Worm (Caenorhabditis elegans) whole organism, L1 larva: ENCODE data around the gene ins-15.

Experiments used
- C16A3.4 ChIP-seq: fragments of 150-350 bp; optimal IDR thresholded peaks from 2 replicates; lab custom pipeline; 2014; ENCODE audit warnings: missing biosample characterization, missing genetic modification characterization
- C34B4.2 ChIP-seq: sonication (generic microtip); optimal IDR thresholded peaks from 2 replicates; lab custom pipeline; 2017; ENCODE audit warnings: mild to moderate bottlenecking, missing genetic modification characterization, missing compliant biosample characterization
- F16B12.6 ChIP-seq: fragments of 150-350 bp; optimal IDR thresholded peaks from 2 replicates; lab custom pipeline; 2014; ENCODE audit warnings: missing biosample characterization, missing genetic modification characterization
- blmp-1 ChIP-seq: fragments of 150-350 bp; optimal IDR thresholded peaks from 2 replicates; lab custom pipeline; 2014; ENCODE audit warnings: missing biosample characterization, missing genetic modification characterization
- ceh-63 ChIP-seq: fragments of 200-800 bp; sonication (Bioruptor generic); optimal IDR thresholded peaks from 2 replicates; lab custom pipeline; 2018; ENCODE audit warnings: mild to moderate bottlenecking, missing genetic modification characterization, missing compliant biosample characterization
- ceh-82 ChIP-seq, 3 experiments: fragments of 150-350 bp in 1 of 3; sonication (generic microtip) in 2 of 3; optimal IDR thresholded peaks; 2 replicates each; lab custom pipeline; 2014 to 2017; ENCODE audit warnings: missing biosample characterization in 3 of 3, missing genetic modification characterization in 3 of 3
- efl-1 ChIP-seq, 4 experiments: fragments of 150-350 bp; optimal IDR thresholded peaks in 3 of 4; peaks in 1 of 4; 1 replicate in 1 of 4; 2 replicates in 3 of 4; lab custom pipeline; 2014; ENCODE audit warnings: missing biosample characterization in 2 of 4, missing genetic modification characterization in 2 of 4, missing genetic modification reagents in 2 of 4
- egl-13 ChIP-seq: sonication (generic microtip); optimal IDR thresholded peaks from 2 replicates; lab custom pipeline; 2016; ENCODE audit warnings: missing genotype, missing genetic modification reagents, missing genetic modification characterization, missing compliant biosample characterization
- elt-2 ChIP-seq: sonication (generic microtip); optimal IDR thresholded peaks from 2 replicates; lab custom pipeline; 2016; ENCODE audit warnings: missing genetic modification characterization, mild to moderate bottlenecking, inconsistent platforms, missing compliant biosample characterization, missing genetic modification reagents
- elt-3 ChIP-seq, 6 experiments: fragments of 150-350 bp in 1 of 6; sonication (generic microtip); optimal IDR thresholded peaks; 2 replicates each; lab custom pipeline; 2017 to 2018; ENCODE audit warnings: missing biosample characterization in 6 of 6, missing genetic modification characterization in 6 of 6, inconsistent platforms in 1 of 6
- fkh-10 ChIP-seq: sonication (generic microtip); optimal IDR thresholded peaks from 2 replicates; lab custom pipeline; 2017; ENCODE audit warnings: missing biosample characterization, missing genetic modification reagents, missing genetic modification characterization
- fkh-8 ChIP-seq: sonication (generic microtip); optimal IDR thresholded peaks from 2 replicates; lab custom pipeline; 2016; ENCODE audit warnings: mild to moderate bottlenecking, missing genetic modification characterization, missing compliant biosample characterization
- fos-1 ChIP-seq: fragments of 150-350 bp; optimal IDR thresholded peaks from 2 replicates; lab custom pipeline; 2014; ENCODE audit warnings: missing biosample characterization, missing genetic modification characterization
- hpl-2 ChIP-seq: fragments of 150-350 bp; optimal IDR thresholded peaks from 2 replicates; lab custom pipeline; 2014; ENCODE audit warnings: missing biosample characterization, missing genetic modification reagents, missing genetic modification characterization
- isw-1 ChIP-seq: fragments of 200-800 bp; sonication (Bioruptor generic); IDR thresholded peaks from 2 replicates; pipeline ENCODE4 v1.3.6; 2022; ENCODE audit warnings: missing genetic modification characterization, missing compliant biosample characterization
- jun-1 ChIP-seq: fragments of 150-350 bp; optimal IDR thresholded peaks from 2 replicates; lab custom pipeline; 2014; ENCODE audit warnings: missing biosample characterization, missing genetic modification reagents, missing genetic modification characterization
- lin-14 ChIP-seq: fragments of 200-800 bp; sonication (Bioruptor generic); optimal IDR thresholded peaks from 2 replicates; lab custom pipeline; 2018; ENCODE audit warnings: mild to moderate bottlenecking, missing genetic modification characterization, moderate library complexity, missing compliant biosample characterization
- lin-35 ChIP-seq, 2 experiments: fragments of 150-350 bp; optimal IDR thresholded peaks; 2 replicates each; lab custom pipeline; 2014; ENCODE audit warnings: missing biosample characterization in 2 of 2, missing genetic modification characterization in 2 of 2, missing genetic modification reagents in 2 of 2
- nhr-237 ChIP-seq: fragments of 150-350 bp; optimal IDR thresholded peaks from 2 replicates; lab custom pipeline; 2014; ENCODE audit warnings: missing biosample characterization, missing genetic modification characterization
- nhr-28 ChIP-seq: fragments of 150-350 bp; optimal IDR thresholded peaks from 2 replicates; lab custom pipeline; 2014; ENCODE audit warnings: missing biosample characterization, missing genetic modification characterization
- nhr-47 ChIP-seq: sonication (generic microtip); optimal IDR thresholded peaks from 2 replicates; lab custom pipeline; 2016; ENCODE audit warnings: mild to moderate bottlenecking, missing genetic modification characterization, moderate library complexity, missing compliant biosample characterization
- nhr-85 ChIP-seq: sonication (generic microtip); peaks from one replicate; lab custom pipeline; 2016; ENCODE audit warnings: missing genetic modification characterization, inconsistent platforms, missing compliant biosample characterization
- nhr-90 ChIP-seq: sonication (generic microtip); optimal IDR thresholded peaks from 2 replicates; lab custom pipeline; 2016; ENCODE audit warnings: mild to moderate bottlenecking, missing genetic modification characterization, missing compliant biosample characterization; ENCODE audit not compliant: poor library complexity
- pag-3 ChIP-seq: sonication (generic microtip); optimal IDR thresholded peaks from 2 replicates; lab custom pipeline; 2017; ENCODE audit warnings: missing genetic modification characterization, mild to moderate bottlenecking, missing compliant biosample characterization, antibody characterized with exemption, borderline replicate concordance; ENCODE audit not compliant: insufficient read depth
- skn-1 ChIP-seq: fragments of 150-350 bp; optimal IDR thresholded peaks from 2 replicates; lab custom pipeline; 2014; ENCODE audit warnings: missing biosample characterization, missing genetic modification characterization
- sptf-1 ChIP-seq: fragments of 150-350 bp; optimal IDR thresholded peaks from 2 replicates; lab custom pipeline; 2014; ENCODE audit warnings: missing biosample characterization, missing genetic modification characterization
- zag-1 ChIP-seq: fragments of 150-350 bp; optimal IDR thresholded peaks from 2 replicates; lab custom pipeline; 2014; ENCODE audit warnings: missing biosample characterization, missing genetic modification characterization

The ins-15 gene

DNA sequence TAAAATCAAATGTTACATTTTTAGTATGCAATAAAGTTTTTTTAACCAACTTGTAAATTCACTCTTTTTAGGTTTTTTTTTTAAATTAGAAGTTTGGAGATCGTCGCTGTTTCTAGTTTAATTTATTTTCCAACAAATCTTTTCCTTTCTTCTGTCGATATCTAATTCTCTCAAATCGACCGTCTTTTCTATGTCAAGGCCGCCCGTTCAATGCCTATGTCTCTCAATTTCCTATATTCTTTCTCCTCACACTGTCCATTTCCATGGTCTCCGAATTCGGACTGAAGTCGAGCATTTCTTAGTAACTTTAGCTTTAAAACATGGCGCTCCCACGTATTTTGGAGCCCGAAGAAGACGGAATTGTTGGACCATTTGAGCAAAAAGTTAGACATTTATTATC lies 27.9 kb downstream of the ins-15 start, which contains the start of the genes T14B4.5 and T14B4.20:
TSS of gene T14B4.5 (plus strand) at position 226 of the 400 bp plus-strand sequence.
TSS of gene T14B4.20 (plus strand) at position 264 of the 400 bp plus-strand sequence.
- peak; percentile 80 for TF ChIP-seq blmp-1
- no peak for TF ChIP-seq isw-1
- TF ChIP-seq, all 84 proteins: peak for 1

DNA sequence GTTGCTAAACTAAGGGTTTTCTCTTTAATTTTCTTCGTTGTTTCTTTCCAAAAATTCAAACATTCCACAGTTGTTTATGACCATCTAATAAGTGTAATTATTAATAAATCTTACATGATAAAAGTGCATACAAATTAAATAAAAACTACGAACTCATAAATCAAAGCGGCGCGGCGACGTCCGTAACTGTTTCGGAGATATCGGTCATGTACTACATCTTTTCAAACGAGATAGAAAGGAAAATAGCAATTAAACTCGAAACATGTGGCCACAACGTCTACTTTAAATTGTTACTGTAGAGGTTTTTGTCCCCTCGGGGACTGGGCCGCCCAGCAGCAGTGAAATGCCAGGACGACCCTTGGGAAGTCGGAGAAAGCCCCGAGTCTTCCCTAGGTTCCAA lies 28.7 kb downstream of the ins-15 start:
- TF ChIP-seq hpl-2 (GFP tag; lab: Kevin White, UChicago) (no peak), blmp-1 (peak; percentile 86)

DNA sequence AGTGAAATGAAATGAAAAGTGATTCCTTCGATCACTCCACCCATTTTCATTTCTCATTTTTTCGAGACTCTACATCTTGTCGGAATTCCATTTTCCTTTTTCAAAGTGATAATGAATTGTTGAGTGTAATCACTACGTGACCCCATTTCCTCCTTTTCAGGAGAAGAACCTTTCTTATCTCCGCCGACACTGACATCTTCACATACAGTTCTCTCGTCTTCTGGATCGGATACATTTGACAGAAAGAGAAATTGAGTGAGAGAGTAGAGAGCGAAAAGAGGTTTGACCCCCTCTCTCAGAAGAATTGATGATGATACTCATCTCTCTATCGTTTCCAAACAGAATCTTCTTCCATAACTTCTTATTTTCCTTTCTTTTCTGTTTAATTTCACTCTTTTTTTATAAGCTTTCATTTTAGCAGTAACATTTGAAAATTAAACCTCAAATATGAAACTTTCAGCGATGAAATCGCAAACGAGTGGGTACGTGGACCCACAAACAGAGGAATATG lies 30.7 kb downstream of the ins-15 start, which contains the start of gene dpy-2:
TSS of gene dpy-2 (plus strand) at position 461 of the 511 bp plus-strand sequence.
- TF ChIP-seq blmp-1 (peak; percentile 99), elt-3 (tag; optimal IDR thresholded peaks at IDR 0.05; lab: Kevin White, UChicago) (peak in 1 of 6 experiments; percentile 11), nhr-47 (tag; lab: Kevin White, UChicago) (no peak)

DNA sequence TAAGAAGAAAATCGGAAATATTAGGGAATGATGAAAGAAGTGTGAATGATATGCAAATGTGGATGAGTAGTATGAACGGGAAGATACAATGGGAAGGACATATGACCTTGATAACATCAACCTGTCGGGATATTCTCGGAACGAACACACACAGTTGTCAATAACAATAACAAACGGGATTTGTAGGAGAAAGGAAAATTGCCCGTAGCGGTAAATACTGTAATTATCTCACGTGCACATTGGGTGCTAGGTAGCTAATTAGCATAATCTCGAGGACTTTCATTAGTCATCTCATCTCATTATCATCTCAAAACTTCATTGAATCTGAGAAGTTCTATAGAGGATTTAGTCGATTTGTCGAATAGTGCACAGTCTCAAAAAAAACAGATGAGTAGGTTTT lies 31.5 kb downstream of the ins-15 start:
- no peak for TF ChIP-seq elt-2 (tag; lab: Kevin White, UChicago)
- no peak for TF ChIP-seq lin-35 (GFP tag; optimal IDR thresholded peaks at IDR 0.05; lab: Kevin White, UChicago)

- TF ChIP-seq nhr-85 (tag; lab: Kevin White, UChicago) (peak; percentile 64), fkh-10 (GFP tag; lab: Kevin White, UChicago) (no peak), sptf-1 (tag; lab: Kevin White, UChicago) (no peak), nhr-90 (tag; lab: Kevin White, UChicago) (no peak), nhr-237 (tag; lab: Kevin White, UChicago) (no peak), fkh-8 (tag; lab: Kevin White, UChicago) (no peak), C34B4.2 (tag; lab: Kevin White, UChicago) (no peak), elt-3 (tag; optimal IDR thresholded peaks at IDR 0.05; lab: Kevin White, UChicago) (peak in 2 of 6 experiments; percentile 87 to 98), skn-1 (tag; lab: Kevin White, UChicago) (no peak), fos-1 (no peak), F16B12.6 (tag; lab: Kevin White, UChicago) (no peak), lin-14 (GFP tag; lab: Kevin White, UChicago) (peak; percentile 42), blmp-1 (peak; percentile 99), zag-1 (tag; lab: Kevin White, UChicago) (no peak), C16A3.4 (tag; lab: Kevin White, UChicago) (no peak), pag-3 (tag; lab: Kevin White, UChicago) (no peak), jun-1 (tag; lab: Kevin White, UChicago) (no peak)
Measured at ce11 chrII:6712177-6712981, 32.2 kb downstream of the ins-15 start, which contains the start of the genes dpy-10 and T14B4.19. Gene dpy-10, minus strand, starts transcription at chrII:6712227. Gene T14B4.19, minus strand, starts transcription at chrII:6712931.

- TF ChIP-seq ceh-82 (tag; optimal IDR thresholded peaks at IDR 0.05; lab: Kevin White, UChicago) (no peak), efl-1 (optimal IDR thresholded peaks at IDR 0.05; lab: Kevin White, UChicago) (no peak), efl-1 (GFP tag; optimal IDR thresholded peaks at IDR 0.05 in 1 of 2; lab: Kevin White, UChicago) (peak in 1 of 2 experiments; percentile 14)
- TF ChIP-seq, all 84 proteins: peak for 1
Measured at ce11 chrII:6710596-6710995, 34.0 kb downstream of the ins-15 start.

- TF ChIP-seq nhr-28 (tag; lab: Kevin White, UChicago) (no peak), lin-14 (GFP tag; lab: Kevin White, UChicago) (peak; percentile 49), fkh-10 (GFP tag; lab: Kevin White, UChicago) (peak; percentile 67), egl-13 (no peak), nhr-237 (tag; lab: Kevin White, UChicago) (no peak), blmp-1 (peak; percentile 29), ceh-63 (GFP tag; lab: Kevin White, UChicago) (no peak)
Measured at ce11 chrII:6709680-6710079, 34.9 kb downstream of the ins-15 start.
